Worm (Caenorhabditis elegans) whole organism, L4/young adult: ENCODE measurements around the gene ceh-100.

ENCODE experiments used
- W03F9.2 ChIP-seq: fragments of 150-350 bp; optimal IDR thresholded peaks from 2 replicates; lab custom pipeline; 2014; ENCODE audit warnings: missing biosample characterization, missing genetic modification characterization
- dao-5 ChIP-seq: sonication (generic microtip); optimal IDR thresholded peaks from 2 replicates; lab custom pipeline; 2016; ENCODE audit warnings: missing genotype, missing genetic modification characterization, moderate library complexity, missing compliant biosample characterization
- him-1 ChIP-seq: sonication (generic microtip); optimal IDR thresholded peaks from 2 replicates; lab custom pipeline; 2016; ENCODE audit warnings: missing genotype, missing genetic modification reagents, missing genetic modification characterization, missing compliant biosample characterization

DNA sequence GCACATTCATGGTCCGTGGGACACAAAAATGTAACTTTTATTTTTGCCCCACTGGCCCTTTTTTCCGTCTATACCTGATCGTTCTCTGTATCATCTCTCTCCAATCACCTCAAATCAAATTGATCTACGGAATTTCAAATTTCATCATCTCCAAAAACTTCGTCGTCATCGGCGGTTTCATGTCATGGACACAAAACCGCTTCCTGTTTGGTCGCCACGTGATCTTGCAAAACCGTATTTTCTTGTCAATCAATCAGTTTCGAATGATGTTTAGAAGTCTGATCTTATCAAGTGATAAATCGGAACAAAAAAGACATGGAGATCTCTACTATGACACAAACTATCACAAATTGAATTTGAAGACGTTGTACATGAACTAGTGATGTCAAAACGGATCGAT is 22.2 kb upstream of the ceh-100 start:
- no peak for TF ChIP-seq W03F9.2 (tag; lab: Kevin White, UChicago)
- no peak for TF ChIP-seq dao-5 (tag; lab: Kevin White, UChicago)
- TF ChIP-seq him-1 (tag; lab: Kevin White, UChicago) = no peak
